Worm (Caenorhabditis elegans): Measurements from ENCODE around the gene maa-1.

DNA sequence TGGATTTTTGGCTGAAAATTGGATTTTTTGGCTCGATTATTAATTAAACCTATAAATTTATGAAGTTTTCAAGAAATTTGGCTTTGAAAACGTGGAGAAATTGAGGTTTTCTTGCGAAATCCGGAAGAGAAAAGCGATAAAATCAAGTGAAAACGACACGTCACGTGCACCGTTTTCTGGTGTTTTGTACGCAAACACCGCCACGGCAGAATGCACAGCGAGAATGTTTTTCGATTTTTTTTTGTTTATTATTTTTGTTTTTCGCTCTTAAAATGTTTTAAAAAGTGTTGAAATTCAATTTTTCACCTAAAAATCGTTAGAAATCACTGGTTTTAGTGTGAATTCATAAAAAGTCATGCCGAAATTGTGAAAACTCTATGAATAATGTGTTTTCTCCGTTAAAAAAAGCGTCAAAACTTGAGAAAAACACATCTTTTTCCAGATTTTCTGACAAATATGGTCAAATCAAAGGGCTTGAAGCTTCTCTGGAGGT is 47.8 kb downstream of the maa-1 start, which contains the start of gene immp-1:
- TF ChIP-seq scrt-1 (GFP tag; IDR thresholded peaks at IDR 0.05) (no peak), F13C5.2 (tag; optimal IDR thresholded peaks at IDR 0.05) (peak; percentile 15), hmbx-1 (tag; optimal IDR thresholded peaks at IDR 0.05) (no peak), pes-1 (GFP tag; IDR thresholded peaks at IDR 0.05) (no peak), sea-1 (GFP tag; conservative IDR thresholded peaks at IDR 0.05) (no peak), ama-1 (optimal IDR thresholded peaks at IDR 0.05) (no peak)
